Worm (Caenorhabditis elegans) whole organism, L4 larva: ENCODE results near the gene Y94H6A.3.

Experiments
- F37D6.2 ChIP-seq: sonication (generic microtip); optimal IDR thresholded peaks from 2 replicates; lab custom pipeline; 2016; ENCODE audit warnings: mild to moderate bottlenecking, missing genetic modification characterization, missing compliant biosample characterization
- T26A8.4 ChIP-seq: fragments of 200-800 bp; sonication (Bioruptor generic); IDR thresholded peaks from 2 replicates; pipeline ENCODE4 v1.3.6; 2022; ENCODE audit warnings: missing genetic modification characterization, missing compliant biosample characterization
- Y48G9A.11 ChIP-seq: fragments of 200-800 bp; sonication (Bioruptor generic); IDR thresholded peaks from 2 replicates; pipeline ENCODE4 v1.3.6; 2022; ENCODE audit warnings: missing genetic modification reagents, missing genetic modification characterization, missing compliant biosample characterization
- ZK337.2 ChIP-seq: fragments of 200-800 bp; sonication (Bioruptor generic); IDR thresholded peaks from 2 replicates; pipeline ENCODE4 v1.3.6; 2022; ENCODE audit warnings: missing genetic modification reagents, missing genetic modification characterization, missing compliant biosample characterization
- aha-1 ChIP-seq: fragments of 150-350 bp; peaks from one replicate; lab custom pipeline; 2014; ENCODE audit warnings: missing biosample characterization, missing genetic modification characterization
- aly-2 ChIP-seq: sonication (generic microtip); optimal IDR thresholded peaks from 2 replicates; lab custom pipeline; 2018; ENCODE audit warnings: missing biosample characterization, missing genetic modification characterization
- ama-1 ChIP-seq: fragments of 150-350 bp; optimal IDR thresholded peaks from 2 replicates; lab custom pipeline; 2014; ENCODE audit warnings: inconsistent platforms, mixed read lengths
- arid-1 ChIP-seq: fragments of 200-800 bp; sonication (Bioruptor generic); conservative IDR thresholded peaks from 2 replicates; pipeline ENCODE4 v1.3.6; 2022; ENCODE audit warnings: missing genetic modification reagents, missing genetic modification characterization, missing compliant biosample characterization
- ceh-20 ChIP-seq: fragments of 200-800 bp; sonication (Bioruptor generic); IDR thresholded peaks from 2 replicates; pipeline ENCODE4 v1.3.6; 2022; ENCODE audit warnings: missing genetic modification reagents, missing genetic modification characterization, missing compliant biosample characterization
- ceh-28 ChIP-seq: fragments of 150-350 bp; optimal IDR thresholded peaks from 2 replicates; lab custom pipeline; 2014; ENCODE audit warnings: missing biosample characterization, missing genetic modification reagents, missing genetic modification characterization
- daf-12 ChIP-seq: fragments of 150-350 bp; optimal IDR thresholded peaks from 2 replicates; lab custom pipeline; 2014; ENCODE audit warnings: missing biosample characterization, missing genetic modification reagents, missing genetic modification characterization
- dmd-6 ChIP-seq: fragments of 200-800 bp; sonication (Bioruptor generic); IDR thresholded peaks from 2 replicates; pipeline ENCODE4 v1.3.6; 2022; ENCODE audit warnings: missing genetic modification reagents, missing genetic modification characterization, missing compliant biosample characterization
- dpl-1 ChIP-seq: fragments of 150-350 bp; optimal IDR thresholded peaks from 2 replicates; lab custom pipeline; 2014; ENCODE audit warnings: missing biosample characterization, missing genetic modification reagents, missing genetic modification characterization
- duxl-1 ChIP-seq: sonication (generic microtip); optimal IDR thresholded peaks from 2 replicates; lab custom pipeline; 2016; ENCODE audit warnings: mild to moderate bottlenecking, missing genetic modification characterization, moderate library complexity, missing compliant biosample characterization; ENCODE audit not compliant: poor library complexity
- dve-1 ChIP-seq: sonication (generic microtip); optimal IDR thresholded peaks from 2 replicates; lab custom pipeline; 2017; ENCODE audit warnings: antibody characterized with exemption, mild to moderate bottlenecking, missing genetic modification characterization, missing compliant biosample characterization; ENCODE audit not compliant: insufficient read depth
- fos-1 ChIP-seq: fragments of 150-350 bp; optimal IDR thresholded peaks from 2 replicates; lab custom pipeline; 2014; ENCODE audit warnings: missing biosample characterization, missing genetic modification characterization
- gei-8 ChIP-seq: fragments of 200-800 bp; sonication (Bioruptor generic); optimal IDR thresholded peaks from 2 replicates; lab custom pipeline; 2018; ENCODE audit warnings: mild to moderate bottlenecking, missing genetic modification characterization, missing compliant biosample characterization
- hif-1 ChIP-seq, 2 experiments: sonication (generic microtip); optimal IDR thresholded peaks; 2 replicates each; lab custom pipeline; 2016 to 2017; ENCODE audit warnings: missing compliant biosample characterization in 2 of 2, missing genetic modification characterization in 2 of 2, missing genetic modification reagents in 2 of 2, missing genotype in 2 of 2, mild to moderate bottlenecking in 1 of 2
- hlh-11 ChIP-seq: fragments of 200-800 bp; sonication (Bioruptor generic); optimal IDR thresholded peaks from 2 replicates; lab custom pipeline; 2018; ENCODE audit warnings: mild to moderate bottlenecking, missing genetic modification characterization, missing compliant biosample characterization
- hlh-30 ChIP-seq: sonication (generic microtip); optimal IDR thresholded peaks from 2 replicates; lab custom pipeline; 2017; ENCODE audit warnings: antibody characterized with exemption, mild to moderate bottlenecking, missing genetic modification characterization, missing compliant biosample characterization; ENCODE audit not compliant: insufficient read depth
- jun-1 ChIP-seq: fragments of 150-350 bp; optimal IDR thresholded peaks from 2 replicates; lab custom pipeline; 2014; ENCODE audit warnings: missing biosample characterization, missing genetic modification reagents, missing genetic modification characterization
- lim-7 ChIP-seq: fragments of 200-800 bp; sonication (Bioruptor generic); IDR thresholded peaks from 2 replicates; pipeline ENCODE4 v1.3.6; 2022; ENCODE audit warnings: missing genetic modification characterization, missing compliant biosample characterization
- lin-13 ChIP-seq: fragments of 150-350 bp; optimal IDR thresholded peaks from 2 replicates; lab custom pipeline; 2014; ENCODE audit warnings: missing biosample characterization, missing genetic modification reagents, missing genetic modification characterization
- lin-29 ChIP-seq: fragments of 200-800 bp; sonication (Bioruptor generic); IDR thresholded peaks from 2 replicates; pipeline ENCODE4 v1.3.6; 2022; ENCODE audit warnings: missing genetic modification reagents, missing genetic modification characterization, missing compliant biosample characterization
- lin-38 ChIP-seq: fragments of 200-800 bp; sonication (Bioruptor generic); IDR thresholded peaks from 2 replicates; pipeline ENCODE4 v1.3.6; 2022; ENCODE audit warnings: missing genetic modification reagents, missing genetic modification characterization, missing compliant biosample characterization
- lsy-2 ChIP-seq, 2 experiments: fragments of 150-350 bp in 1 of 2; sonication (generic microtip) in 1 of 2; optimal IDR thresholded peaks; 2 replicates each; lab custom pipeline; 2014 to 2017; ENCODE audit warnings: missing biosample characterization in 2 of 2, missing genetic modification characterization in 2 of 2
- madf-5 ChIP-seq, 2 experiments: fragments of 200-800 bp; sonication (Bioruptor generic); IDR thresholded peaks; 2 replicates each; pipeline ENCODE4 v1.3.6; 2022; ENCODE audit warnings: missing compliant biosample characterization in 2 of 2, missing genetic modification characterization in 2 of 2
- mep-1 ChIP-seq: fragments of 150-350 bp; sonication (generic microtip); optimal IDR thresholded peaks from 3 replicates; lab custom pipeline; 2014; ENCODE audit warnings: missing biosample characterization, missing genetic modification characterization
- mes-2 ChIP-seq: sonication (generic microtip); optimal IDR thresholded peaks from 2 replicates; lab custom pipeline; 2016; ENCODE audit warnings: missing genotype, mild to moderate bottlenecking, missing genetic modification characterization, missing compliant biosample characterization; ENCODE audit not compliant: poor library complexity, severe bottlenecking
- nhr-102 ChIP-seq: sonication (generic microtip); optimal IDR thresholded peaks from 2 replicates; lab custom pipeline; 2016; ENCODE audit warnings: mild to moderate bottlenecking, missing genetic modification characterization, moderate library complexity, missing compliant biosample characterization
- nhr-76 ChIP-seq: fragments of 150-350 bp; optimal IDR thresholded peaks from 2 replicates; lab custom pipeline; 2014; ENCODE audit warnings: missing biosample characterization, missing genetic modification characterization
- pha-4 ChIP-seq, 2 experiments: fragments of 150-350 bp in 1 of 2; fragments of 200-800 bp in 1 of 2; sonication (Bioruptor generic) in 1 of 2; IDR thresholded peaks in 1 of 2; optimal IDR thresholded peaks in 1 of 2; 2 replicates each; pipeline versions ENCODE4 v1.3.6 to Lab custom; 2014 to 2022; ENCODE audit warnings: missing genetic modification characterization in 2 of 2, missing genetic modification reagents in 2 of 2, missing biosample characterization in 1 of 2, missing compliant biosample characterization in 1 of 2
- php-3 ChIP-seq: fragments of 200-800 bp; sonication (Bioruptor generic); IDR thresholded peaks from 2 replicates; pipeline ENCODE4 v1.3.6; 2022; ENCODE audit warnings: missing genetic modification reagents, missing genetic modification characterization, missing compliant biosample characterization
- rbr-2 ChIP-seq: sonication (generic microtip); optimal IDR thresholded peaks from 2 replicates; lab custom pipeline; 2016; ENCODE audit warnings: missing genotype, missing genetic modification characterization, missing compliant biosample characterization
- set-16 ChIP-seq: fragments of 200-800 bp; sonication (Bioruptor generic); IDR thresholded peaks from 2 replicates; pipeline ENCODE4 v1.3.6; 2022; ENCODE audit warnings: missing genetic modification reagents, missing genetic modification characterization, missing compliant biosample characterization
- unc-130 ChIP-seq: sonication (generic microtip); optimal IDR thresholded peaks from 2 replicates; lab custom pipeline; 2016; ENCODE audit warnings: missing genetic modification reagents, missing genetic modification characterization, missing compliant biosample characterization
- unc-39 ChIP-seq: sonication (generic microtip); optimal IDR thresholded peaks from 2 replicates; lab custom pipeline; 2017; ENCODE audit warnings: missing biosample characterization, missing genetic modification characterization
- unc-62 ChIP-seq, 3 experiments: fragments of 150-350 bp in 1 of 3; sonication (generic microtip); optimal IDR thresholded peaks in 2 of 3; peaks in 1 of 3; 1 replicate in 1 of 3; 2 replicates in 2 of 3; lab custom pipeline; 2014 to 2017; ENCODE audit warnings: missing biosample characterization in 3 of 3, missing genetic modification characterization in 3 of 3, missing genetic modification reagents in 3 of 3, missing genotype in 1 of 3

The Y94H6A.3 gene

ce11 chrIV:2680281-2680680, 4.0 kb downstream of the Y94H6A.3 start:
- peak; percentile 42 for TF ChIP-seq aha-1 (tag; lab: Kevin White, UChicago)
- peak; percentile 94 for TF ChIP-seq ceh-28 (tag; lab: Kevin White, UChicago)
- no peak for TF ChIP-seq aly-2 (tag; lab: Kevin White, UChicago)

DNA sequence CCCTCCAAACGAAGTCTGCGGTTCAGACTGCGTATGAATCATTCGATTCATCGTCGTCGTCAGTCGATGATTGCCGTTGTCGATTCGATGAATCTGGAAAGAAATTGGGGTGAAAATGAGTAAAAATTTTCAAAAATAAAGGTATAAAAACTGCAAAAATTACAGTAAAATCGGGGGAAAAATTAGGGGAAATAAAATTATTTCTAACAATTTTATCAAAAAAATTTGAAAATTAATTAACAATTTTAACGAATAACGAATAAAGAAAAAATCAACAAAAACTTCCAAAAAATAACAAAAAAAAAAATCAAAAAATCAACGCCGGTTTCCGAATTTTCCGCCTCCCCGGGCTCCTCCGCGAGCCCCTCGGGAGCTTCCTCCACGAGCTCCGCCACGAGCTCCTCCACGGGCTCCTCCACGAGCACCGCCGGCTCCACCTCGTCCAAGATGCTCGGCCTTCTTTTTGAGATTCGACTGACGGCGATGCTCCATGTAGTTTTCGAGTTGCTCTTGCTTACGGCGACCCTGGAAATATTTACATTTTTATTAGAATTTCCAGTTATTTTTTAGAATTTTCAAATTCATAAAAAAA, 12.5 kb downstream of the Y94H6A.3 start, which contains the start of gene egrh-3:
Gene egrh-3 (minus strand): TSS at position 51 of the 592 bp plus-strand sequence.
- TF ChIP-seq lsy-2 (tag; optimal IDR thresholded peaks at IDR 0.05; lab: Kevin White, UChicago) (no peak), unc-39 (no peak), set-16 (peak; percentile 97)
- TF ChIP-seq, all 104 proteins: peak for 1

- TF ChIP-seq mep-1 (tag; lab: Kevin White, UChicago) (peak; percentile 45), ama-1 (peak; percentile 89), lsy-2 (tag; optimal IDR thresholded peaks at IDR 0.05; lab: Kevin White, UChicago) (peak; percentile 55 to 97), rbr-2 (tag; lab: Kevin White, UChicago) (peak; percentile 39), lin-13 (GFP tag; lab: Kevin White, UChicago) (peak; percentile 80), lin-29 (no peak), hlh-30 (tag; lab: Kevin White, UChicago) (peak; percentile 55), unc-62 (GFP tag; optimal IDR thresholded peaks at IDR 0.05 in 1 of 2; lab: Kevin White, UChicago) (peak in 1 of 2 experiments; percentile 81), unc-62 (tag; optimal IDR thresholded peaks at IDR 0.05; lab: Kevin White, UChicago) (no peak), jun-1 (no peak), T26A8.4 (peak; percentile 61), gei-8 (no peak), ceh-20 (0 out of 2 replicates have a peak, but pooled peaks have one; percentile 25), madf-5 (GFP tag; IDR thresholded peaks at IDR 0.05; lab: Robert Waterston, UW) (no peak), hlh-11 (peak; percentile 25), fos-1 (tag; lab: Kevin White, UChicago) (no peak), nhr-76 (tag; lab: Kevin White, UChicago) (no peak), dve-1 (tag; lab: Kevin White, UChicago) (peak; percentile 17), hif-1 (tag; optimal IDR thresholded peaks at IDR 0.05; lab: Kevin White, UChicago) (peak in 1 of 2 experiments; percentile 55), dmd-6 (peak; percentile 15; the same call in 1 of the 2 replicates), lin-38 (peak; percentile 55), daf-12 (tag; lab: Kevin White, UChicago) (no peak), Y48G9A.11 (GFP tag; lab: Robert Waterston, UW) (no peak), nhr-102 (peak; percentile 16), ZK337.2 (GFP tag; lab: Robert Waterston, UW) (no peak), php-3 (GFP tag; lab: Robert Waterston, UW) (no peak), dpl-1 (GFP tag; lab: Kevin White, UChicago) (peak; percentile 52), duxl-1 (tag; lab: Kevin White, UChicago) (peak; percentile 27), arid-1 (GFP tag; lab: Robert Waterston, UW) (0 out of 2 replicates have a peak, but pooled peaks have one; percentile 33), unc-130 (peak; percentile 30), mes-2 (tag; lab: Kevin White, UChicago) (peak; percentile 86), F37D6.2 (tag; lab: Kevin White, UChicago) (peak; percentile 19), pha-4 (GFP tag; IDR thresholded peaks at IDR 0.05; lab: Robert Waterston, UW) (peak; percentile 16; the same call in 1 of the 2 replicates), pha-4 (tag; optimal IDR thresholded peaks at IDR 0.05; lab: Kevin White, UChicago) (no peak), lim-7 (no peak)
Observed at ce11 chrIV:2703927-2704401, 27.7 kb downstream of the Y94H6A.3 start, which contains the start of gene Y94H6A.5. TSS of gene Y94H6A.5 (minus strand) at chrIV:2703977.
